Fruit fly (Drosophila melanogaster): Measurements from ENCODE around the gene Sp212.
A peak's percentile ranks its signal among the peaks of the same experiment; 100 is the strongest.

Sp212 gene

DNA sequence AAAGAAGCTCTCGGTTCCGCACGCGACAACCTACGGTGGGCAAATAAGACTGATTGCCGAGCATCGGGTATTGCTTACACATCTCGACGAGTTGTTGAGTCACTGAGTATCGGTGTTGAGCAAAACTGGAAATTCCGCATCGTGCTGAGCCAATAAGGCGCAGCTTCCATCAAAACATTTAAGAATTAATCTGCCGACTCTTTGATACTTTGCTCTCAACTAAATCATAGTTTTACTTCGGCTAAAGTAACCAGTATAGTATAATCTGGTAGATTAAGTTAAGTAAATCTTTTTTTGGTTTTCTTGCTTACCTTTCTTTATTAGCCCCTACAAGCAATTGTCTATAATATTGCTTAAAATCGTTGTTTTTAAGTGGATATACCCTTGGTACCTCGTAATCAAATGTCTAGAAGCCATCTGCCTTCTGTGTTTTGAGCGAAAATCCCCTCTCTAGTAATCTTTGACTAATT, at the start of gene Sp212:
Gene Sp212 (minus strand): TSS at position 51 of the 470 bp plus-strand sequence.
- TF ChIP-seq lola (GFP tag; optimal IDR thresholded peaks at IDR 0.05) (no peak), foxo (GFP tag; optimal IDR thresholded peaks at IDR 0.05) (peak in 1 of 2 experiments; percentile 0), psq (GFP tag; optimal IDR thresholded peaks at IDR 0.05) (no peak), CG32264 (GFP tag; optimal IDR thresholded peaks at IDR 0.05) (no peak)

DNA sequence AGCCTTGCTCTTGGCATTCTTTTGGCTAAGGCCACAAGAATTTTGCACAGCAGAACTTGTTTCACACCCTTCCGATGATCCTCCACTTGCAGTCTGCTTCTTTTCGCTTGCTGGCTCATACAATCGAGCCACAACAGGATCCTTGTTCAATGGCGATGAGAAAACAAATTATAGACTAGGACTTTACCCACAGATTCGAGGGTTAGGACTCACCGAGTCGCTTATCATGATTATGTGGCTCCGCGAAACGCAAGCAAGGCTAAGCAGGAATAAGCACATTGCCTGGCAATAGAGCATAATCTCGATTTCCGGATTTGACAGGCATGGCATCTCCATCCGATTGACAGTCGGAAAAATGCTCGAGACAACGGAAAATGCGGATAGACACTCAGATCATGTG, 38.1 kb upstream of the Sp212 start, which contains the start of the genes CG14839 and CG14841:
Gene CG14839 (plus strand): TSS at position 301 of the 400 bp plus-strand sequence.
Gene CG14841 (minus strand): TSS at position 332 of the 400 bp plus-strand sequence.
- TF ChIP-seq dl (GFP tag; optimal IDR thresholded peaks at IDR 0.05; ENCODE audit: insufficient read depth in 1 of 2, partially characterized antibody in 2 of 2) (no peak), br (GFP tag; optimal IDR thresholded peaks at IDR 0.05) (no peak), usp (GFP tag; optimal IDR thresholded peaks at IDR 0.05) (no peak), lola (GFP tag; optimal IDR thresholded peaks at IDR 0.05) (no peak), tai (GFP tag; optimal IDR thresholded peaks at IDR 0.05) (no peak), Hr83 (GFP tag; optimal IDR thresholded peaks at IDR 0.05; ENCODE audit: poor library complexity, severe bottlenecking) (no peak), Hr78 (GFP tag; optimal IDR thresholded peaks at IDR 0.05) (no peak), Myc (optimal IDR thresholded peaks at IDR 0.05) (no peak), N (GFP tag; optimal IDR thresholded peaks at IDR 0.05) (no peak), HLH106 (tag; optimal IDR thresholded peaks at IDR 0.05) (no peak), Mio (GFP tag; optimal IDR thresholded peaks at IDR 0.05) (no peak), Dif (GFP tag; optimal IDR thresholded peaks at IDR 0.05; ENCODE audit: partially characterized antibody) (no peak), h (GFP tag; optimal IDR thresholded peaks at IDR 0.05) (no peak)

DNA sequence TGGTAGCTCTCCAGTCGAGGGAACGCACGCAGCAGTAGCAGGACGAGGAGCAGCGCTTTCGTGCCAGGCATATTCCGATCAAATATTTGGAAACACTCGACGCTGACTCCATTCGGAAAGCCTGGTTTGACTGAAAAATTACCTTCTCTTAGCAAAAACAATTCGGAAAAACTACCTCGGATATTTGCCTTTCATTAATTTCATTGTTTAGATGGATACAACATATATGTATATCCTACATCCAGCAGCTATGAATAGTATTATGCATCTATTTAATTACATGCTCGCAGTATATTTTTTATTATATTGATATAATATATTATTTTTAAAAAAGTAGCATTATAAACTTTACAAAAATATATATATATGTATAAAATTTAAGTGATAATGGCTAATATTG, 37.2 kb upstream of the Sp212 start, which contains the start of gene CG14840:
Gene CG14840 (minus strand): TSS at position 101 of the 400 bp plus-strand sequence.
- no peak for TF ChIP-seq GATAd (GFP tag; optimal IDR thresholded peaks at IDR 0.05)
- TF ChIP-seq N (GFP tag; optimal IDR thresholded peaks at IDR 0.05), result no peak
- TF ChIP-seq Vsx2 (GFP tag; optimal IDR thresholded peaks at IDR 0.05; ENCODE audit: partially characterized antibody), result no peak
- TF ChIP-seq jim (GFP tag; optimal IDR thresholded peaks at IDR 0.05), result no peak
- no peak for TF ChIP-seq Dfd (GFP tag; optimal IDR thresholded peaks at IDR 0.05)
- TF ChIP-seq psq (GFP tag; optimal IDR thresholded peaks at IDR 0.05), result no peak

DNA sequence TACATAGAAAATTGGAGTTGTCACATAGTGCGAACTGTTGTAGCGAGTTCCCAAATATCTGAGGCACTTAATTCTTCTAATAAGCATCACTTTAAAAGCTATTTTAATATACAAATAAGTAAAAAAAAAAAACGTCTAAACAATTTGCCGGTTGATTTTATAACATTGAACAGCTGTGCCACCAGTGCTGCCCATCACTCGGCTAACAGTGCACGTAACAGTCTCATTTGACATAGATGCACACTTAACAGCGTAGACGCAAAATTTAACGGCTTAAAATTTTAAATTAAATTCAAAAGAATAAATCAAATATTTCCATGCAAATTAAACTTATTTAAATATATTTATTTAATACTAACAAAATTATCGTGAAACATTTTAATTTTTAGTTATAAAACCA, 35.9 kb upstream of the Sp212 start, which contains the start of gene MetRS-m:
Gene MetRS-m (minus strand): TSS at position 171 of the 400 bp plus-strand sequence.
- TF ChIP-seq dl (GFP tag; optimal IDR thresholded peaks at IDR 0.05; ENCODE audit: insufficient read depth in 1 of 2, partially characterized antibody in 2 of 2) (no peak), sage (GFP tag; optimal IDR thresholded peaks at IDR 0.05) (peak; percentile 31)

DNA sequence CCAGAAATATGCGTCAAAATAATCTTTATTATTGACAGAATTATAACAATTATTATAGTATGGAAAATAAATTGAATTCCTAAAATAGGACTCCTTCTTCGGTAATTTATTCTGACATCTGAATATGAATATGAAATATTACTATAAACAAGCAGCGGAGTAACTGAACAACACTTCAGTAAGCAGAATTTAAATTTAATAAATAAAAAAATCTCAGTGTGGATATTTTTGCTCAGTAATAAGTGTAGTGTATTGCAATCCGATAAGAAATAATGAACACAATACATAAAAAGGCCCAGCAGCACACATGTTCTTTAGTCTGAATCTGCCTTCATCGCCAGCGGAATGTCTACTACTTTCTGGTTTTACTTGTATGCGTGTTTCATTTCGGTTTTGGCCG, 31.9 kb upstream of the Sp212 start, which contains the start of gene CG43179:
Gene CG43179 (plus strand): TSS at position 301 of the 400 bp plus-strand sequence.
- TF ChIP-seq Hnf4 (GFP tag; optimal IDR thresholded peaks at IDR 0.05) (no peak), tai (GFP tag; optimal IDR thresholded peaks at IDR 0.05) (no peak), Dif (GFP tag; optimal IDR thresholded peaks at IDR 0.05; ENCODE audit: partially characterized antibody) (no peak), CrebA (GFP tag; optimal IDR thresholded peaks at IDR 0.05; ENCODE audit: borderline replicate concordance) (no peak), Mio (GFP tag; optimal IDR thresholded peaks at IDR 0.05) (no peak), Abd-B (GFP tag; optimal IDR thresholded peaks at IDR 0.05) (no peak), CG32264 (GFP tag; optimal IDR thresholded peaks at IDR 0.05) (no peak), OdsH (GFP tag; optimal IDR thresholded peaks at IDR 0.05) (no peak), woc (GFP tag; optimal IDR thresholded peaks at IDR 0.05) (no peak), sv (GFP tag; optimal IDR thresholded peaks at IDR 0.05) (no peak), Jra (GFP tag; optimal IDR thresholded peaks at IDR 0.05) (no peak), foxo (GFP tag; optimal IDR thresholded peaks at IDR 0.05) (no peak)

DNA sequence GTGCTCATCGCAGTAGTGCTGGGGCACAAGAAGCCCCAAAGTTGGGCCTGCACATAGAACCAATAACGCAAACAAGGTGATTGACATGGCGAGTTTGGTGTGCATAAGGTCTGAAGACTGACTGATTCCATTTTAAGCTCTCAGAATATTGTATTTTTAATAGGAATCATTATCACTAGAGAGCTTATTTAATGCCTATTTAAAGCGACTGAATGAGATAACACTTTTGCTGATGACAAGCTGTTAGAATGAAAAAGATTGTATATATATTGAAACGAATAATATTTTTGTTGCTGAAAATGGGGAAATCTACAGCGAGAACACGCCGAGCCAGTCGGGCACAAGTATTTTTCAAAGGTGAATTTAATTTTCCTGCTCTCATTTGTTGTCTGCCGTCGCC, 21.4 kb upstream of the Sp212 start, which contains the start of gene CG9616:
Gene CG9616 (minus strand): TSS at position 101 of the 400 bp plus-strand sequence.
- TF ChIP-seq h (GFP tag; optimal IDR thresholded peaks at IDR 0.05), result no peak
- TF ChIP-seq Dfd (GFP tag; optimal IDR thresholded peaks at IDR 0.05), result no peak
- TF ChIP-seq Dif (GFP tag; optimal IDR thresholded peaks at IDR 0.05; ENCODE audit: partially characterized antibody), result no peak
- no peak for TF ChIP-seq Vsx2 (GFP tag; optimal IDR thresholded peaks at IDR 0.05; ENCODE audit: partially characterized antibody)
- no peak for TF ChIP-seq Abd-B (GFP tag; optimal IDR thresholded peaks at IDR 0.05)
- no peak for TF ChIP-seq rgr (GFP tag; optimal IDR thresholded peaks at IDR 0.05)
- no peak for TF ChIP-seq Myc (optimal IDR thresholded peaks at IDR 0.05)
- no peak for TF ChIP-seq CrebA (GFP tag; optimal IDR thresholded peaks at IDR 0.05; ENCODE audit: borderline replicate concordance)
- no peak for TF ChIP-seq br (GFP tag; optimal IDR thresholded peaks at IDR 0.05)
- no peak for TF ChIP-seq woc (GFP tag; optimal IDR thresholded peaks at IDR 0.05)
- TF ChIP-seq tai (GFP tag; optimal IDR thresholded peaks at IDR 0.05), result no peak

Data from whole organism, wandering third instar larva.